Worm (Caenorhabditis elegans) whole organism, L3 larva: Measurements from ENCODE around the gene srh-304.

Source experiments
- R02D3.7 ChIP-seq: fragments of 150-350 bp; optimal IDR thresholded peaks from 2 replicates; lab custom pipeline; 2014; ENCODE audit warnings: missing biosample characterization, missing genetic modification characterization
- ZK546.5 ChIP-seq: sonication (generic microtip); optimal IDR thresholded peaks from 2 replicates; lab custom pipeline; 2017; ENCODE audit warnings: missing biosample characterization, missing genetic modification characterization
- aly-2 ChIP-seq: fragments of 150-350 bp; optimal IDR thresholded peaks from 2 replicates; lab custom pipeline; 2014; ENCODE audit warnings: missing biosample characterization, missing genetic modification characterization
- ama-1 ChIP-seq: fragments of 150-350 bp; optimal IDR thresholded peaks from 2 replicates; lab custom pipeline; 2018
- ceh-16 ChIP-seq: sonication (generic microtip); optimal IDR thresholded peaks from 2 replicates; lab custom pipeline; 2017; ENCODE audit warnings: missing biosample characterization, missing genetic modification characterization
- ceh-28 ChIP-seq: fragments of 150-350 bp; optimal IDR thresholded peaks from 2 replicates; lab custom pipeline; 2014; ENCODE audit warnings: missing biosample characterization, missing genetic modification reagents, missing genetic modification characterization
- daf-12 ChIP-seq: fragments of 150-350 bp; optimal IDR thresholded peaks from 2 replicates; lab custom pipeline; 2014; ENCODE audit warnings: missing biosample characterization, missing genetic modification reagents, missing genetic modification characterization
- egl-27 ChIP-seq: sonication (generic microtip); optimal IDR thresholded peaks from 4 replicates; lab custom pipeline; 2017; ENCODE audit warnings: missing biosample characterization, missing genetic modification reagents, missing genetic modification characterization
- egl-5 ChIP-seq: fragments of 150-350 bp; optimal IDR thresholded peaks from 2 replicates; lab custom pipeline; 2017; ENCODE audit warnings: missing biosample characterization, missing genetic modification reagents, missing genetic modification characterization, inconsistent platforms
- elt-1 ChIP-seq: fragments of 150-350 bp; optimal IDR thresholded peaks from 2 replicates; lab custom pipeline; 2014; ENCODE audit warnings: missing biosample characterization, missing genetic modification characterization
- elt-2 ChIP-seq: sonication (generic microtip); optimal IDR thresholded peaks from 2 replicates; lab custom pipeline; 2016; ENCODE audit warnings: missing genetic modification reagents, mild to moderate bottlenecking, missing genetic modification characterization, missing compliant biosample characterization
- elt-3 ChIP-seq, 3 experiments: fragments of 150-350 bp in 1 of 3; sonication (generic microtip) in 2 of 3; optimal IDR thresholded peaks; 2 replicates in 2 of 3; 4 replicates in 1 of 3; lab custom pipeline; 2014 to 2017; ENCODE audit warnings: missing biosample characterization in 3 of 3, missing genetic modification characterization in 3 of 3
- eor-1 ChIP-seq, 2 experiments: fragments of 150-350 bp; optimal IDR thresholded peaks; 2 replicates each; lab custom pipeline; 2014 to 2018; ENCODE audit warnings: missing biosample characterization in 2 of 2, missing genetic modification characterization in 2 of 2
- fkh-10 ChIP-seq: sonication (generic microtip); optimal IDR thresholded peaks from 2 replicates; lab custom pipeline; 2017; ENCODE audit warnings: missing biosample characterization, missing genetic modification reagents, missing genetic modification characterization
- fkh-2 ChIP-seq: fragments of 150-350 bp; optimal IDR thresholded peaks from 2 replicates; lab custom pipeline; 2014; ENCODE audit warnings: missing biosample characterization, missing genetic modification reagents, missing genetic modification characterization
- fos-1 ChIP-seq: fragments of 150-350 bp; optimal IDR thresholded peaks from 2 replicates; lab custom pipeline; 2014; ENCODE audit warnings: missing biosample characterization, missing genetic modification characterization
- hmg-11 ChIP-seq: sonication (generic microtip); optimal IDR thresholded peaks from 2 replicates; lab custom pipeline; 2016; ENCODE audit warnings: missing genetic modification characterization, missing compliant biosample characterization
- lin-15B ChIP-seq: fragments of 150-350 bp; optimal IDR thresholded peaks from 2 replicates; lab custom pipeline; 2014; ENCODE audit warnings: missing biosample characterization, missing genetic modification characterization
- lsy-12 ChIP-seq: sonication (generic microtip); optimal IDR thresholded peaks from 2 replicates; lab custom pipeline; 2016; ENCODE audit warnings: mild to moderate bottlenecking, missing genetic modification characterization, missing compliant biosample characterization
- mdl-1 ChIP-seq: fragments of 150-350 bp; optimal IDR thresholded peaks from 2 replicates; lab custom pipeline; 2014; ENCODE audit warnings: missing biosample characterization, missing genetic modification characterization
- mml-1 ChIP-seq: fragments of 150-350 bp; sonication (generic microtip); optimal IDR thresholded peaks from 3 replicates; lab custom pipeline; 2014; ENCODE audit warnings: missing biosample characterization, missing genetic modification characterization
- nfya-1 ChIP-seq: sonication (generic microtip); optimal IDR thresholded peaks from 2 replicates; lab custom pipeline; 2017; ENCODE audit warnings: missing genetic modification characterization, mild to moderate bottlenecking, missing compliant biosample characterization, antibody characterized with exemption, moderate library complexity; ENCODE audit not compliant: insufficient read depth
- nhr-11 ChIP-seq: fragments of 150-350 bp; optimal IDR thresholded peaks from 2 replicates; lab custom pipeline; 2014; ENCODE audit warnings: missing biosample characterization, missing genetic modification characterization
- nhr-23 ChIP-seq: fragments of 150-350 bp; optimal IDR thresholded peaks from 2 replicates; lab custom pipeline; 2014; ENCODE audit warnings: missing biosample characterization, missing genetic modification reagents, missing genetic modification characterization
- nhr-237 ChIP-seq: fragments of 150-350 bp; optimal IDR thresholded peaks from 2 replicates; lab custom pipeline; 2014; ENCODE audit warnings: missing biosample characterization, missing genetic modification characterization
- nhr-25 ChIP-seq: sonication (generic microtip); optimal IDR thresholded peaks from 2 replicates; lab custom pipeline; 2017; ENCODE audit warnings: missing biosample characterization, missing genetic modification characterization
- nhr-67 ChIP-seq: fragments of 150-350 bp; optimal IDR thresholded peaks from 2 replicates; lab custom pipeline; 2014; ENCODE audit warnings: missing biosample characterization, missing genetic modification characterization
- nhr-76 ChIP-seq: fragments of 150-350 bp; sonication (generic microtip); optimal IDR thresholded peaks from 5 replicates; lab custom pipeline; 2014; ENCODE audit warnings: missing biosample characterization, missing genetic modification characterization
- nhr-77 ChIP-seq: fragments of 150-350 bp; optimal IDR thresholded peaks from 2 replicates; lab custom pipeline; 2014; ENCODE audit warnings: missing biosample characterization, missing genetic modification characterization
- pha-4 ChIP-seq: fragments of 150-350 bp; optimal IDR thresholded peaks from 2 replicates; lab custom pipeline; 2014; ENCODE audit warnings: missing biosample characterization, missing genetic modification reagents, missing genetic modification characterization
- pqm-1 ChIP-seq: fragments of 150-350 bp; optimal IDR thresholded peaks from 2 replicates; lab custom pipeline; 2017; ENCODE audit warnings: missing biosample characterization, missing genetic modification characterization, inconsistent platforms
- sea-2 ChIP-seq: fragments of 150-350 bp; sonication (generic microtip); optimal IDR thresholded peaks from 4 replicates; lab custom pipeline; 2014; ENCODE audit warnings: missing biosample characterization, missing genetic modification reagents, missing genetic modification characterization
- skn-1 ChIP-seq: fragments of 150-350 bp; optimal IDR thresholded peaks from 2 replicates; lab custom pipeline; 2014; ENCODE audit warnings: missing biosample characterization, missing genetic modification characterization
- tbx-2 ChIP-seq: sonication (generic microtip); optimal IDR thresholded peaks from 2 replicates; lab custom pipeline; 2016; ENCODE audit warnings: mild to moderate bottlenecking, missing genetic modification characterization, missing compliant biosample characterization
- unc-39 ChIP-seq: sonication (generic microtip); optimal IDR thresholded peaks from 4 replicates; lab custom pipeline; 2017; ENCODE audit warnings: missing biosample characterization, missing genetic modification characterization
- unc-62 ChIP-seq: fragments of 150-350 bp; sonication (generic microtip); optimal IDR thresholded peaks from 4 replicates; lab custom pipeline; 2014; ENCODE audit warnings: missing biosample characterization, missing genetic modification reagents, missing genetic modification characterization
- zag-1 ChIP-seq: fragments of 150-350 bp; optimal IDR thresholded peaks from 2 replicates; lab custom pipeline; 2014; ENCODE audit warnings: missing biosample characterization, missing genetic modification characterization
- ztf-11 ChIP-seq: fragments of 150-350 bp; optimal IDR thresholded peaks from 2 replicates; lab custom pipeline; 2014; ENCODE audit warnings: missing biosample characterization, missing genetic modification characterization
- ztf-4 ChIP-seq: fragments of 150-350 bp; optimal IDR thresholded peaks from 2 replicates; lab custom pipeline; 2014; ENCODE audit warnings: missing biosample characterization, missing genetic modification characterization

srh-304 gene

DNA sequence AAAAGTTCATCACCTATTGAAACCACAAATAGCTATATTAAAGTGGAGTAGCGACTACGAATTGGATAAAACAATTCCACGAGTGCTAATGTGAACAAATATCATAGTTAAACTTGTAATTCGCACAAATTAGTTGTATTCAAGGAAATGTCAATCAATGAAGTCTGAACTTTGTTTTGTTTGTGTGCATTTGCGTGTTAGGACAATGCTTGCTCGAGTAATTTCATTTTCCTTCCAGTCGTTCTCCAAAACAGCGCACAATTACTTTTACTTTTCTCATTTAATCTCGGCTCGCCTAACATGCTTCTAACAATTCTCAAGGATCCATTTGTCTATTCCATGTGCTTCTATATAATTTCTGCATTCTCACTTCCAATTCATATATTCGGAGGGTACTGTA is 3.8 kb upstream of the srh-304 start, which contains the start of gene srh-301:
Gene srh-301 (plus strand): TSS at position 301 of the 400 bp plus-strand sequence.
- TF ChIP-seq tbx-2 (tag; lab: Kevin White, UChicago) (no peak), ceh-28 (tag; lab: Kevin White, UChicago) (no peak), ceh-16 (tag; lab: Kevin White, UChicago) (no peak), egl-27 (tag; lab: Kevin White, UChicago) (no peak), ama-1 (lab: Kevin White, UChicago) (no peak), mml-1 (tag; lab: Kevin White, UChicago) (no peak), nhr-11 (tag; lab: Kevin White, UChicago) (no peak), ztf-4 (tag; lab: Kevin White, UChicago) (no peak), fkh-10 (GFP tag; lab: Kevin White, UChicago) (no peak), nhr-77 (no peak), nhr-76 (no peak), lsy-12 (tag; lab: Kevin White, UChicago) (no peak), pha-4 (tag; lab: Kevin White, UChicago) (no peak), elt-2 (no peak), eor-1 (tag; optimal IDR thresholded peaks at IDR 0.05; lab: Kevin White, UChicago) (no peak), unc-62 (no peak), nfya-1 (no peak), aly-2 (tag; lab: Kevin White, UChicago) (no peak)

ce11 chrV:17831350-17831749 is 2.9 kb downstream of the srh-304 start, which contains the start of gene srh-303:
TSS of gene srh-303 (plus strand) at chrV:17831650.
- TF ChIP-seq R02D3.7 (no peak), elt-3 (tag; optimal IDR thresholded peaks at IDR 0.05; lab: Kevin White, UChicago) (no peak), ztf-11 (tag; lab: Kevin White, UChicago) (no peak), fos-1 (no peak), nhr-25 (tag; lab: Kevin White, UChicago) (no peak), nhr-67 (no peak), ama-1 (lab: Kevin White, UChicago) (no peak)

DNA sequence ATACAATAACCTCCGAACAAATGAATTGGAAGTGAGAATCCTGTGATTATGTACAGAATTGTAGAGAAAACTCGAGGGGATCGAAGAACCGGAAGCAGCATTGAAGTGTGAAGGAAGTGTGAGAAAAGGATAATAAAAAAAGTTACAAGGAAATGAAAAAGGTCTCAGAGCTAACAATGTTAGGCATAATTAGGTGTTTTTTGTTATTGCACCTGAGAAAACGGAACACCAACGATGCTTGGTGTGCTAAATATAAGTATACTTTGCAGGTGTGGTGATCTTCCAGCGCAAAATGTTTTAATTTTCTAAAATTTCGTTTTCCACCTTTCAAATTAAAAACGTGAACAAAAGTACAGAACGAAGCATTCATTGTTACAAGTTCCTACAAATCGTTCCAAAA is 15.7 kb downstream of the srh-304 start, which contains the start of gene srh-286:
Gene srh-286 (minus strand): TSS at position 101 of the 400 bp plus-strand sequence.
- TF ChIP-seq lin-15B (tag; lab: Kevin White, UChicago) (no peak), nhr-67 (no peak), daf-12 (no peak), R02D3.7 (no peak)

DNA sequence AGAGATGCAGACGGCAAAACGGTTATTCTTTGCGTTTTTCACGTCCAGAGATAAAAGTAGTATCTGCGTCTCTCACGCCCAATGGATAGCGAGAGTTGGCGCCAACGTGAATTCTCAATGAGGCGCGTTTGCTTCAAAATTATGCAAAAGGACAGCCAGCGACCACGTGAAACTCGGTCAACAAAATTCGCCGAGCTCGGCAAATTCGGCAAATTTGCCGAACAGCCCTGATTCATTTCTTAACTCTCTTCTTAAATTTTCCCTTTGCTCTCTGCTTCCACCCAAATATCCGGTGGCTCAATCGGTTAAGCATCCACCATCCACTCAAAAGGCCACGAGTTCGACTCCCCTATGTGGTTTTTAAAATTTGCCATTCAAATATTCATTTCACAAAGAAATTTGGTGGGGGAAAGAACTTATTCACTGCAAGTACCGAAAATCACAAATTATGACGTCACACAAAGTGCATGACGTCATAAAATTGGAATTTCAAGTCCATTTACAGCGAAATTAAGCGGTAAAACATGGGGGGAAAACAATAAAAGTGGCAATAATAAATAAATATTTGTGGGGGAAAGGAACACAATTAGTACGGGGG is 17.1 kb downstream of the srh-304 start:
- TF ChIP-seq egl-5 (tag; lab: Kevin White, UChicago) (no peak), ceh-28 (tag; lab: Kevin White, UChicago) (no peak), R02D3.7 (no peak), skn-1 (no peak), elt-1 (no peak), ama-1 (lab: Kevin White, UChicago) (no peak), nhr-67 (no peak), nhr-237 (no peak), sea-2 (GFP tag; lab: Kevin White, UChicago) (no peak), tbx-2 (tag; lab: Kevin White, UChicago) (no peak), lsy-12 (tag; lab: Kevin White, UChicago) (no peak), ZK546.5 (tag; lab: Kevin White, UChicago) (no peak), ztf-4 (tag; lab: Kevin White, UChicago) (no peak), fkh-10 (GFP tag; lab: Kevin White, UChicago) (no peak)

ce11 chrV:17855889-17856288 is 27.5 kb downstream of the srh-304 start, which contains the start of gene tcc-1:
TSS of gene tcc-1 (minus strand) at chrV:17855989.
- no peak for TF ChIP-seq pha-4 (tag; lab: Kevin White, UChicago)

ce11 chrV:17857901-17858300 is 29.5 kb downstream of the srh-304 start:
- TF ChIP-seq lsy-12 (tag; lab: Kevin White, UChicago) (peak; percentile 61), aly-2 (tag; lab: Kevin White, UChicago) (no peak), egl-5 (tag; lab: Kevin White, UChicago) (peak; percentile 62), mdl-1 (peak; percentile 71), skn-1 (peak; percentile 33), ztf-11 (tag; lab: Kevin White, UChicago) (no peak), unc-39 (no peak), nhr-67 (no peak), zag-1 (tag; lab: Kevin White, UChicago) (no peak), ama-1 (lab: Kevin White, UChicago) (no peak), egl-27 (tag; lab: Kevin White, UChicago) (no peak), nhr-77 (no peak), fkh-2 (tag; lab: Kevin White, UChicago) (no peak), tbx-2 (tag; lab: Kevin White, UChicago) (peak; percentile 68), elt-1 (no peak), ztf-4 (tag; lab: Kevin White, UChicago) (no peak), ZK546.5 (tag; lab: Kevin White, UChicago) (no peak), daf-12 (no peak), nhr-25 (tag; lab: Kevin White, UChicago) (peak; percentile 24), nhr-11 (tag; lab: Kevin White, UChicago) (no peak), hmg-11 (tag; lab: Kevin White, UChicago) (peak; percentile 93), pha-4 (tag; lab: Kevin White, UChicago) (peak; percentile 69), fkh-10 (GFP tag; lab: Kevin White, UChicago) (peak; percentile 64), elt-2 (peak; percentile 71), pqm-1 (tag; lab: Kevin White, UChicago) (peak; percentile 66), nhr-23 (tag; lab: Kevin White, UChicago) (peak; percentile 80)
